Worm (Caenorhabditis elegans) whole organism, midembryonic: Measurements from ENCODE around the gene Y38H6C.24.
"Not testable (repeated sequence)": the region's sequence is repeated elsewhere in the genome, so short reads cannot be mapped to it uniquely, and the experiment has no call there.

Source experiments
- T22C8.4 ChIP-seq: fragments of 200-800 bp; sonication (Bioruptor generic); IDR thresholded peaks from 2 replicates; pipeline ENCODE4 v1.3.6; 2022; ENCODE audit warnings: missing genetic modification characterization, missing compliant biosample characterization
- cog-1 ChIP-seq: sonication (generic microtip); optimal IDR thresholded peaks from 2 replicates; lab custom pipeline; 2016; ENCODE audit warnings: missing genetic modification characterization, missing compliant biosample characterization
- flt-1 ChIP-seq: fragments of 200-800 bp; sonication (Bioruptor generic); IDR thresholded peaks from 2 replicates; pipeline ENCODE4 v1.3.6; 2022; ENCODE audit warnings: missing genetic modification characterization, missing compliant biosample characterization
- klf-2 ChIP-seq: fragments of 200-800 bp; sonication (Bioruptor generic); conservative IDR thresholded peaks from 2 replicates; pipeline ENCODE4 v1.3.6; 2022; ENCODE audit warnings: missing genetic modification reagents, missing genetic modification characterization, missing compliant biosample characterization
- med-1 ChIP-seq: sonication (generic microtip); optimal IDR thresholded peaks from 2 replicates; lab custom pipeline; 2017; ENCODE audit warnings: missing genetic modification characterization, mild to moderate bottlenecking, missing compliant biosample characterization, antibody characterized with exemption, missing genetic modification reagents; ENCODE audit not compliant: insufficient read depth
- ref-1 ChIP-seq: fragments of 200-800 bp; sonication (Bioruptor generic); conservative IDR thresholded peaks from 2 replicates; pipeline ENCODE4 v1.3.6; 2022; ENCODE audit warnings: missing genetic modification reagents, missing genetic modification characterization, missing compliant biosample characterization
- tab-1 ChIP-seq: fragments of 200-800 bp; sonication (Bioruptor generic); IDR thresholded peaks from 2 replicates; pipeline ENCODE4 v1.3.6; 2022; ENCODE audit warnings: missing genetic modification characterization, missing compliant biosample characterization
- ztf-23 ChIP-seq: fragments of 200-800 bp; sonication (Bioruptor generic); IDR thresholded peaks from 2 replicates; pipeline ENCODE4 v1.3.6; 2022; ENCODE audit warnings: missing genetic modification reagents, missing genetic modification characterization, missing compliant biosample characterization
- ztf-29 ChIP-seq: fragments of 200-800 bp; sonication (Bioruptor generic); IDR thresholded peaks from 2 replicates; pipeline ENCODE4 v1.3.6; 2022; ENCODE audit warnings: missing genetic modification reagents, missing genetic modification characterization, missing compliant biosample characterization

The Y38H6C.24 gene

ce11 chrV:20564054-20564453 lies 37.8 kb downstream of the Y38H6C.24 start, which contains the start of gene F26F2.13:
Gene F26F2.13 (plus strand): TSS chrV:20564354.
- not testable (repeated sequence) for TF ChIP-seq flt-1; tab-1 (GFP tag; lab: Robert Waterston, UW); med-1 (GFP tag; lab: Kevin White, UChicago)

ce11 chrV:20566454-20566853 lies 40.2 kb downstream of the Y38H6C.24 start, which contains the start of gene F26F2.3:
Gene F26F2.3 (minus strand): TSS chrV:20566554.
- no peak for TF ChIP-seq klf-2
- TF ChIP-seq med-1 (GFP tag; lab: Kevin White, UChicago) = no peak
- no peak for TF ChIP-seq tab-1 (GFP tag; lab: Robert Waterston, UW)
- no peak for TF ChIP-seq T22C8.4 (GFP tag; lab: Robert Waterston, UW)
- no peak for TF ChIP-seq ztf-29 (GFP tag; lab: Robert Waterston, UW)
- TF ChIP-seq flt-1 = no peak
- TF ChIP-seq cog-1 (tag; lab: Kevin White, UChicago) = no peak

- TF ChIP-seq flt-1; med-1 (GFP tag; lab: Kevin White, UChicago); T22C8.4 (GFP tag; lab: Robert Waterston, UW): not testable (repeated sequence)
Measured at ce11 chrV:20568995-20569394, 42.8 kb downstream of the Y38H6C.24 start, which contains the start of gene F26F2.4. Gene F26F2.4 (plus strand): TSS chrV:20569295.

ce11 chrV:20573392-20573791 lies 47.2 kb downstream of the Y38H6C.24 start, which contains the start of gene F26F2.5:
Gene F26F2.5 (plus strand): TSS chrV:20573692.
- TF ChIP-seq tab-1 (GFP tag; lab: Robert Waterston, UW) = no peak
- no peak for TF ChIP-seq ztf-23 (GFP tag; lab: Robert Waterston, UW)
- no peak for TF ChIP-seq flt-1
- no peak for TF ChIP-seq T22C8.4 (GFP tag; lab: Robert Waterston, UW)
- TF ChIP-seq klf-2 = no peak
- no peak for TF ChIP-seq cog-1 (tag; lab: Kevin White, UChicago)
- no peak for TF ChIP-seq med-1 (GFP tag; lab: Kevin White, UChicago)

ce11 chrV:20574314-20574713 lies 48.1 kb downstream of the Y38H6C.24 start, which contains the start of gene clec-263:
Gene clec-263 (plus strand): TSS chrV:20574614.
- TF ChIP-seq klf-2 (no peak), ref-1 (GFP tag; lab: Robert Waterston, UW) (no peak), flt-1 (no peak), tab-1 (GFP tag; lab: Robert Waterston, UW) (no peak), cog-1 (tag; lab: Kevin White, UChicago) (no peak), ztf-23 (GFP tag; lab: Robert Waterston, UW) (no peak), med-1 (GFP tag; lab: Kevin White, UChicago) (no peak), ztf-29 (GFP tag; lab: Robert Waterston, UW) (no peak), T22C8.4 (GFP tag; lab: Robert Waterston, UW) (no peak)

ce11 chrV:20574872-20575271 lies 48.6 kb downstream of the Y38H6C.24 start:
- TF ChIP-seq flt-1 (no peak), klf-2 (no peak), ztf-23 (GFP tag; lab: Robert Waterston, UW) (no peak), ref-1 (GFP tag; lab: Robert Waterston, UW) (no peak), ztf-29 (GFP tag; lab: Robert Waterston, UW) (no peak), T22C8.4 (GFP tag; lab: Robert Waterston, UW) (no peak), med-1 (GFP tag; lab: Kevin White, UChicago) (no peak)
